Fruit fly (Drosophila melanogaster) whole organism, prepupa: ENCODE results near the gene CalpB.

ENCODE experiments used
- Blimp-1 ChIP-seq: fragments of 200-800 bp; sonication (Bioruptor generic); optimal IDR thresholded peaks from 3 replicates; lab custom pipeline; 2017; ENCODE audit warnings: missing biosample characterization, missing genetic modification characterization, mild to moderate bottlenecking, moderate library complexity, missing genetic modification reagents
- CG10631 ChIP-seq: fragments of 200-800 bp; sonication (Bioruptor generic); optimal IDR thresholded peaks from 2 replicates; lab custom pipeline; 2016; ENCODE audit warnings: missing biosample characterization, missing genetic modification characterization
- CG10669 ChIP-seq: fragments of 200-800 bp; sonication (Bioruptor generic); optimal IDR thresholded peaks from 3 replicates; lab custom pipeline; 2018; ENCODE audit warnings: missing biosample characterization, mild to moderate bottlenecking, missing genetic modification characterization, moderate library complexity
- CG11294 ChIP-seq: fragments of 200-800 bp; sonication (Bioruptor generic); IDR thresholded peaks from 2 replicates; pipeline ENCODE4 v1.3.6; 2022; ENCODE audit warnings: missing biosample characterization, missing genetic modification characterization
- CG11762 ChIP-seq: fragments of 200-800 bp; sonication (Bioruptor generic); optimal IDR thresholded peaks from 3 replicates; lab custom pipeline; 2016; ENCODE audit warnings: missing biosample characterization, missing genetic modification characterization; ENCODE audit not compliant: insufficient read depth
- CG11902 ChIP-seq: fragments of 200-800 bp; sonication (Bioruptor generic); optimal IDR thresholded peaks from 3 replicates; lab custom pipeline; 2016; ENCODE audit warnings: missing biosample characterization, missing genetic modification characterization
- CG15336 ChIP-seq: fragments of 200-800 bp; sonication (Bioruptor generic); IDR thresholded peaks from 2 replicates; pipeline ENCODE4 v1.3.6; 2022; ENCODE audit warnings: missing biosample characterization, missing genetic modification characterization
- CG16779 ChIP-seq: fragments of 200-800 bp; sonication (Bioruptor generic); optimal IDR thresholded peaks from 3 replicates; lab custom pipeline; 2017; ENCODE audit warnings: missing biosample characterization, mild to moderate bottlenecking, missing genetic modification characterization
- CG31627 ChIP-seq: fragments of 200-800 bp; sonication (Bioruptor generic); optimal IDR thresholded peaks from 3 replicates; lab custom pipeline; 2016; ENCODE audit warnings: missing biosample characterization, missing genetic modification characterization
- CG32006 ChIP-seq: fragments of 200-800 bp; sonication (Bioruptor generic); optimal IDR thresholded peaks from 3 replicates; lab custom pipeline; 2017; ENCODE audit warnings: missing biosample characterization, mild to moderate bottlenecking, missing genetic modification characterization
- CG34406 ChIP-seq: fragments of 200-800 bp; sonication (Bioruptor generic); optimal IDR thresholded peaks from 3 replicates; lab custom pipeline; 2016; ENCODE audit warnings: missing biosample characterization, missing genetic modification characterization
- CG3919 ChIP-seq: fragments of 200-800 bp; sonication (Bioruptor generic); optimal IDR thresholded peaks from 3 replicates; lab custom pipeline; 2016; ENCODE audit warnings: missing biosample characterization, missing genetic modification characterization
- CG4318 ChIP-seq: fragments of 200-800 bp; sonication (Bioruptor generic); optimal IDR thresholded peaks from 3 replicates; lab custom pipeline; 2017; ENCODE audit warnings: missing biosample characterization, mild to moderate bottlenecking, missing genetic modification characterization
- CG6163 ChIP-seq: fragments of 200-800 bp; sonication (Bioruptor generic); IDR thresholded peaks from 3 replicates; pipeline ENCODE4 v1.3.6; 2022; ENCODE audit warnings: missing biosample characterization, missing genetic modification characterization
- CG6792 ChIP-seq: fragments of 200-800 bp; sonication (Bioruptor generic); optimal IDR thresholded peaks from 3 replicates; lab custom pipeline; 2016; ENCODE audit warnings: missing biosample characterization, missing genetic modification characterization
- CG6854 ChIP-seq: fragments of 200-800 bp; sonication (Bioruptor generic); optimal IDR thresholded peaks from 2 replicates; lab custom pipeline; 2017; ENCODE audit warnings: missing biosample characterization, mild to moderate bottlenecking, missing genetic modification characterization
- CG8119 ChIP-seq: fragments of 200-800 bp; sonication (Bioruptor generic); IDR thresholded peaks from 3 replicates; pipeline ENCODE4 v1.3.6; 2022; ENCODE audit warnings: missing biosample characterization, missing genetic modification characterization
- CG8319 ChIP-seq: fragments of 200-800 bp; sonication (Bioruptor generic); optimal IDR thresholded peaks from 3 replicates; lab custom pipeline; 2016; ENCODE audit warnings: missing biosample characterization, missing genetic modification characterization
- CG8632 ChIP-seq: fragments of 200-800 bp; sonication (Bioruptor generic); optimal IDR thresholded peaks from 3 replicates; lab custom pipeline; 2016; ENCODE audit warnings: missing biosample characterization, missing genetic modification characterization
- CG9139 ChIP-seq: fragments of 200-800 bp; sonication (Bioruptor generic); optimal IDR thresholded peaks from 3 replicates; lab custom pipeline; 2017; ENCODE audit warnings: missing biosample characterization, mild to moderate bottlenecking, missing genetic modification characterization
- Eip75B ChIP-seq: fragments of 200-800 bp; sonication (Bioruptor generic); optimal IDR thresholded peaks from 3 replicates; lab custom pipeline; 2016; ENCODE audit warnings: missing biosample characterization, missing genetic modification characterization
- Eip78C ChIP-seq: fragments of 200-800 bp; sonication (Bioruptor generic); peaks from one replicate; lab custom pipeline; 2016; ENCODE audit warnings: missing biosample characterization, missing genetic modification characterization
- Eip93F ChIP-seq: fragments of 200-800 bp; sonication (Bioruptor generic); optimal IDR thresholded peaks from 2 replicates; lab custom pipeline; 2016; ENCODE audit warnings: missing biosample characterization, mild to moderate bottlenecking, missing genetic modification characterization
- Ets21C ChIP-seq: fragments of 200-800 bp; sonication (Bioruptor generic); optimal IDR thresholded peaks from 3 replicates; lab custom pipeline; 2016; ENCODE audit warnings: missing biosample characterization, missing genetic modification characterization
- Ets96B ChIP-seq: fragments of 200-800 bp; optimal IDR thresholded peaks from 2 replicates; lab custom pipeline; 2019; ENCODE audit warnings: missing biosample characterization, mild to moderate bottlenecking, missing genetic modification characterization, moderate library complexity
- Gug ChIP-seq: fragments of 200-800 bp; sonication (Bioruptor generic); IDR thresholded peaks from 2 replicates; pipeline ENCODE4 v1.3.6; 2022; ENCODE audit warnings: missing biosample characterization, missing genetic modification characterization
- Hr39 ChIP-seq: fragments of 200-800 bp; sonication (Bioruptor generic); optimal IDR thresholded peaks from 2 replicates; lab custom pipeline; 2016; ENCODE audit warnings: missing biosample characterization, missing genetic modification characterization
- Hr4 ChIP-seq: fragments of 200-800 bp; sonication (Bioruptor generic); optimal IDR thresholded peaks from 3 replicates; lab custom pipeline; 2016; ENCODE audit warnings: missing biosample characterization, missing genetic modification characterization
- Lpt ChIP-seq: fragments of 200-800 bp; sonication (Bioruptor generic); optimal IDR thresholded peaks from 3 replicates; lab custom pipeline; 2016; ENCODE audit warnings: missing biosample characterization, missing genetic modification characterization
- Met ChIP-seq: fragments of 200-800 bp; sonication (Bioruptor generic); optimal IDR thresholded peaks from 3 replicates; lab custom pipeline; 2016; ENCODE audit warnings: missing biosample characterization, missing genetic modification characterization
- OdsH ChIP-seq: fragments of 200-800 bp; sonication (Bioruptor generic); optimal IDR thresholded peaks from 3 replicates; lab custom pipeline; 2016; ENCODE audit warnings: missing biosample characterization, missing genetic modification characterization
- Smox ChIP-seq: fragments of 200-800 bp; sonication (Bioruptor generic); optimal IDR thresholded peaks from 3 replicates; lab custom pipeline; 2016; ENCODE audit warnings: missing biosample characterization, missing genetic modification characterization
- Sox15 ChIP-seq: fragments of 200-800 bp; sonication (Bioruptor generic); optimal IDR thresholded peaks from 3 replicates; lab custom pipeline; 2016; ENCODE audit warnings: missing biosample characterization, missing genetic modification characterization
- achi ChIP-seq: fragments of 200-800 bp; sonication (Bioruptor generic); optimal IDR thresholded peaks from 3 replicates; lab custom pipeline; 2016; ENCODE audit warnings: missing biosample characterization, missing genetic modification characterization
- acj6 ChIP-seq: fragments of 200-800 bp; sonication (Bioruptor generic); optimal IDR thresholded peaks from 3 replicates; lab custom pipeline; 2016; ENCODE audit warnings: missing biosample characterization, missing genetic modification characterization
- cyc ChIP-seq: fragments of 200-800 bp; sonication (Bioruptor generic); optimal IDR thresholded peaks from 3 replicates; lab custom pipeline; 2016; ENCODE audit warnings: missing biosample characterization, missing genetic modification characterization
- dsx ChIP-seq: fragments of 200-800 bp; optimal IDR thresholded peaks from 3 replicates; lab custom pipeline; 2019; ENCODE audit warnings: missing biosample characterization, mild to moderate bottlenecking, missing genetic modification characterization, moderate library complexity; ENCODE audit not compliant: poor library complexity, severe bottlenecking
- eg ChIP-seq: fragments of 200-800 bp; sonication (Bioruptor generic); IDR thresholded peaks from 3 replicates; pipeline ENCODE4 v1.3.6; 2022; ENCODE audit warnings: missing biosample characterization, missing genetic modification characterization
- esn ChIP-seq: fragments of 200-800 bp; sonication (Bioruptor generic); optimal IDR thresholded peaks from 2 replicates; lab custom pipeline; 2016; ENCODE audit warnings: missing biosample characterization, mild to moderate bottlenecking, missing genetic modification characterization, moderate library complexity
- fd85E ChIP-seq: fragments of 200-800 bp; sonication (Bioruptor generic); optimal IDR thresholded peaks from 3 replicates; lab custom pipeline; 2016; ENCODE audit warnings: missing biosample characterization, missing genetic modification characterization
- lz ChIP-seq: fragments of 200-800 bp; sonication (Bioruptor generic); optimal IDR thresholded peaks from 3 replicates; lab custom pipeline; 2016; ENCODE audit warnings: missing biosample characterization, missing genetic modification characterization
- pdm3 ChIP-seq: fragments of 200-800 bp; sonication (Bioruptor generic); optimal IDR thresholded peaks from 3 replicates; lab custom pipeline; 2016; ENCODE audit warnings: missing biosample characterization, missing genetic modification characterization
- salr ChIP-seq, 2 experiments: fragments of 200-800 bp; sonication (Bioruptor generic); optimal IDR thresholded peaks; 3 replicates each; lab custom pipeline; 2016 to 2018; ENCODE audit warnings: missing biosample characterization in 2 of 2, missing genetic modification characterization in 2 of 2, mild to moderate bottlenecking in 1 of 2
- spab ChIP-seq: fragments of 200-800 bp; sonication (Bioruptor generic); optimal IDR thresholded peaks from 2 replicates; lab custom pipeline; 2017; ENCODE audit warnings: missing biosample characterization, mild to moderate bottlenecking, missing genetic modification characterization, missing genetic modification reagents
- ss ChIP-seq, 2 experiments: fragments of 200-800 bp; sonication (Bioruptor generic); optimal IDR thresholded peaks; 2 replicates in 1 of 2; 3 replicates in 1 of 2; lab custom pipeline; 2017 to 2018; ENCODE audit warnings: mild to moderate bottlenecking in 2 of 2, missing biosample characterization in 2 of 2, missing genetic modification characterization in 2 of 2, moderate library complexity in 1 of 2
- svp ChIP-seq: fragments of 200-800 bp; sonication (Bioruptor generic); peaks from one replicate; lab custom pipeline; 2016; ENCODE audit warnings: missing biosample characterization, missing genetic modification characterization
- topi ChIP-seq: fragments of 200-800 bp; sonication (Bioruptor generic); optimal IDR thresholded peaks from 3 replicates; lab custom pipeline; 2016; ENCODE audit warnings: missing biosample characterization, missing genetic modification characterization

Gene CalpB

dm6 chr3L:9846577-9847342 lies 41.8 kb upstream of the CalpB start (continued):
- TF ChIP-seq Eip93F: no peak
- TF ChIP-seq CG6854 (GFP tag; lab: Kevin White, UChicago): no peak
- TF ChIP-seq CG6163 (GFP tag; lab: Robert Waterston, UW): peak; percentile 59; the same call in 2 of the 3 replicates
- no peak for TF ChIP-seq fd85E (GFP tag; lab: Kevin White, UChicago)
- TF ChIP-seq CG11762: no peak
- 0 out of 3 replicates have a peak, but pooled peaks have one; percentile 34 for TF ChIP-seq eg (GFP tag; lab: Robert Waterston, UW)
- no peak for TF ChIP-seq achi (GFP tag; lab: Kevin White, UChicago)
- TF ChIP-seq CG10669 (GFP tag; lab: Kevin White, UChicago): no peak
- TF ChIP-seq Eip78C (GFP tag; lab: Kevin White, UChicago): peak; percentile 17

- TF ChIP-seq esn (peak; percentile 58), achi (GFP tag; lab: Kevin White, UChicago) (no peak), Blimp-1 (GFP tag; lab: Kevin White, UChicago) (peak; percentile 12), CG15336 (GFP tag; lab: Robert Waterston, UW) (0 out of 2 replicates have a peak, but pooled peaks have one; percentile 12), ss (GFP tag; optimal IDR thresholded peaks at IDR 0.05; lab: Kevin White, UChicago) (no peak), CG8319 (GFP tag; lab: Kevin White, UChicago) (no peak), Eip78C (GFP tag; lab: Kevin White, UChicago) (peak; percentile 69), pdm3 (GFP tag; lab: Kevin White, UChicago) (no peak), lz (GFP tag; lab: Kevin White, UChicago) (peak; percentile 48), spab (GFP tag; lab: Kevin White, UChicago) (no peak), CG34406 (GFP tag; lab: Kevin White, UChicago) (no peak), Smox (GFP tag; lab: Kevin White, UChicago) (no peak), CG6792 (no peak), CG4318 (GFP tag; lab: Kevin White, UChicago) (no peak), Hr4 (GFP tag; lab: Kevin White, UChicago) (peak; percentile 35), Met (GFP tag; lab: Kevin White, UChicago) (no peak), CG8632 (GFP tag; lab: Kevin White, UChicago) (no peak), CG6163 (GFP tag; lab: Robert Waterston, UW) (no peak), Hr39 (GFP tag; lab: Kevin White, UChicago) (peak; percentile 66), dsx (GFP tag; lab: Kevin White, UChicago) (no peak), Lpt (GFP tag; lab: Kevin White, UChicago) (no peak), CG31627 (GFP tag; lab: Kevin White, UChicago) (peak; percentile 48), Eip75B (GFP tag; lab: Kevin White, UChicago) (no peak), topi (GFP tag; lab: Kevin White, UChicago) (peak; percentile 41), Ets96B (tag; lab: Kevin White, UChicago) (no peak), CG16779 (tag; lab: Kevin White, UChicago) (no peak), CG6854 (GFP tag; lab: Kevin White, UChicago) (no peak), OdsH (peak; percentile 2), acj6 (GFP tag; lab: Kevin White, UChicago) (no peak), CG10669 (GFP tag; lab: Kevin White, UChicago) (no peak), CG9139 (no peak), Gug (GFP tag; lab: Robert Waterston, UW) (no peak), eg (GFP tag; lab: Robert Waterston, UW) (0 out of 3 replicates have a peak, but pooled peaks have one; percentile 30), cyc (GFP tag; lab: Kevin White, UChicago) (peak; percentile 62), CG32006 (GFP tag; lab: Kevin White, UChicago) (no peak), CG3919 (GFP tag; lab: Kevin White, UChicago) (peak; percentile 4), CG10631 (GFP tag; lab: Kevin White, UChicago) (no peak), Sox15 (GFP tag; lab: Kevin White, UChicago) (no peak), salr (GFP tag; optimal IDR thresholded peaks at IDR 0.05; lab: Kevin White, UChicago) (no peak), CG11902 (GFP tag; lab: Kevin White, UChicago) (no peak), CG11294 (GFP tag; lab: Robert Waterston, UW) (no peak), Ets21C (GFP tag; lab: Kevin White, UChicago) (peak; percentile 22), CG8119 (no peak), fd85E (GFP tag; lab: Kevin White, UChicago) (no peak), svp (GFP tag; lab: Kevin White, UChicago) (peak; percentile 47)
Observed at dm6 chr3L:9847420-9847977, 41.1 kb upstream of the CalpB start.
